Worm (Caenorhabditis elegans) whole organism, young adult: ENCODE results near the gene acd-3.

Experiments
- B0261.1 ChIP-seq: sonication (generic microtip); optimal IDR thresholded peaks from 2 replicates; lab custom pipeline; 2016; ENCODE audit warnings: mild to moderate bottlenecking, missing genetic modification characterization, moderate library complexity, missing compliant biosample characterization
- B0336.3 ChIP-seq: fragments of 200-800 bp; sonication (Bioruptor generic); IDR thresholded peaks from 2 replicates; pipeline ENCODE4 v1.3.6; 2022; ENCODE audit warnings: missing genetic modification characterization, missing compliant biosample characterization
- F10E7.11 ChIP-seq: sonication (generic microtip); optimal IDR thresholded peaks from 2 replicates; lab custom pipeline; 2017; ENCODE audit warnings: mild to moderate bottlenecking, missing genetic modification characterization, moderate library complexity, missing compliant biosample characterization
- F39B2.1 ChIP-seq: fragments of 200-800 bp; sonication (Bioruptor generic); IDR thresholded peaks from 2 replicates; pipeline ENCODE4 v1.3.6; 2022; ENCODE audit warnings: missing genetic modification reagents, missing genetic modification characterization, missing compliant biosample characterization
- F57A8.1 ChIP-seq: fragments of 200-800 bp; sonication (Bioruptor generic); optimal IDR thresholded peaks from 2 replicates; lab custom pipeline; 2018; ENCODE audit warnings: mild to moderate bottlenecking, missing genetic modification characterization, moderate library complexity, missing compliant biosample characterization
- K11D2.4 ChIP-seq: fragments of 200-800 bp; sonication (Bioruptor generic); IDR thresholded peaks from 2 replicates; pipeline ENCODE4 v1.3.6; 2022; ENCODE audit warnings: missing genetic modification reagents, missing genetic modification characterization, missing compliant biosample characterization
- Y53G8AR.9 ChIP-seq: fragments of 200-800 bp; sonication (Bioruptor generic); conservative IDR thresholded peaks from 2 replicates; pipeline ENCODE4 v1.3.6; 2022; ENCODE audit warnings: missing genetic modification reagents, missing genetic modification characterization, missing compliant biosample characterization
- Y79H2A.3 ChIP-seq: fragments of 200-800 bp; sonication (Bioruptor generic); conservative IDR thresholded peaks from 2 replicates; pipeline ENCODE4 v1.3.6; 2022; ENCODE audit warnings: missing genetic modification reagents, missing genetic modification characterization, missing compliant biosample characterization
- Y95B8A.8 ChIP-seq: fragments of 200-800 bp; sonication (Bioruptor generic); IDR thresholded peaks from 2 replicates; pipeline ENCODE4 v1.3.6; 2022; ENCODE audit warnings: missing genetic modification reagents, missing genetic modification characterization, missing compliant biosample characterization
- atf-7 ChIP-seq: sonication (generic microtip); optimal IDR thresholded peaks from 2 replicates; lab custom pipeline; 2017; ENCODE audit warnings: mild to moderate bottlenecking, missing genetic modification characterization, missing compliant biosample characterization
- attf-5 ChIP-seq: fragments of 200-800 bp; sonication (Bioruptor generic); optimal IDR thresholded peaks from 2 replicates; lab custom pipeline; 2018; ENCODE audit warnings: mild to moderate bottlenecking, missing genetic modification characterization, missing compliant biosample characterization
- ceh-100 ChIP-seq: fragments of 200-800 bp; sonication (Bioruptor generic); IDR thresholded peaks from 2 replicates; pipeline ENCODE4 v1.3.6; 2022; ENCODE audit warnings: missing genetic modification reagents, missing genetic modification characterization, missing compliant biosample characterization
- ceh-27 ChIP-seq: fragments of 200-800 bp; sonication (Bioruptor generic); optimal IDR thresholded peaks from 2 replicates; lab custom pipeline; 2018; ENCODE audit warnings: mild to moderate bottlenecking, missing genetic modification characterization, moderate library complexity, missing compliant biosample characterization
- ceh-58 ChIP-seq: fragments of 200-800 bp; sonication (Bioruptor generic); IDR thresholded peaks from 2 replicates; pipeline ENCODE4 v1.3.6; 2022; ENCODE audit warnings: missing genetic modification characterization, missing compliant biosample characterization
- dpl-1 ChIP-seq: fragments of 150-350 bp; optimal IDR thresholded peaks from 2 replicates; lab custom pipeline; 2014; ENCODE audit warnings: missing biosample characterization, missing genetic modification reagents, missing genetic modification characterization
- ekl-4 ChIP-seq: fragments of 200-800 bp; sonication (Bioruptor generic); IDR thresholded peaks from 2 replicates; pipeline ENCODE4 v1.3.6; 2022; ENCODE audit warnings: missing genetic modification reagents, missing genetic modification characterization, missing compliant biosample characterization
- fkh-3 ChIP-seq: sonication (generic microtip); optimal IDR thresholded peaks from 2 replicates; lab custom pipeline; 2016; ENCODE audit warnings: mild to moderate bottlenecking, missing genetic modification characterization, missing compliant biosample characterization
- hmg-20 ChIP-seq: fragments of 200-800 bp; sonication (Bioruptor generic); IDR thresholded peaks from 2 replicates; pipeline ENCODE4 v1.3.6; 2022; ENCODE audit warnings: missing genetic modification reagents, missing genetic modification characterization, missing compliant biosample characterization
- hrde-1 ChIP-seq: sonication (generic microtip); optimal IDR thresholded peaks from 2 replicates; lab custom pipeline; 2016; ENCODE audit warnings: missing genetic modification characterization, mild to moderate bottlenecking, missing compliant biosample characterization, moderate library complexity, missing genotype, missing genetic modification reagents, borderline replicate concordance
- lag-1 ChIP-seq: fragments of 200-800 bp; sonication (Bioruptor generic); IDR thresholded peaks from 2 replicates; pipeline ENCODE4 v1.3.6; 2022; ENCODE audit warnings: missing genetic modification reagents, missing genetic modification characterization, missing compliant biosample characterization
- let-607 ChIP-seq, 2 experiments: fragments of 200-800 bp in 1 of 2; sonication (Bioruptor generic) in 1 of 2; sonication (generic microtip) in 1 of 2; optimal IDR thresholded peaks; 2 replicates each; lab custom pipeline; 2016 to 2018; ENCODE audit warnings: mild to moderate bottlenecking in 2 of 2, missing compliant biosample characterization in 2 of 2, missing genetic modification characterization in 2 of 2, moderate library complexity in 2 of 2, missing genotype in 1 of 2
- lin-35 ChIP-seq, 3 experiments: fragments of 150-350 bp in 2 of 3; sonication (generic microtip) in 1 of 3; optimal IDR thresholded peaks; 2 replicates each; lab custom pipeline; 2014 to 2018; ENCODE audit warnings: missing biosample characterization in 3 of 3, missing genetic modification characterization in 3 of 3, missing genetic modification reagents in 3 of 3
- lin-54 ChIP-seq: fragments of 200-800 bp; sonication (Bioruptor generic); optimal IDR thresholded peaks from 2 replicates; lab custom pipeline; 2018; ENCODE audit warnings: mild to moderate bottlenecking, missing genetic modification characterization, missing compliant biosample characterization
- lir-1 ChIP-seq: fragments of 200-800 bp; sonication (Bioruptor generic); conservative IDR thresholded peaks from 2 replicates; pipeline ENCODE4 v1.3.6; 2022; ENCODE audit warnings: missing genetic modification reagents, missing genetic modification characterization, missing compliant biosample characterization
- lsl-1 ChIP-seq: fragments of 200-800 bp; sonication (Bioruptor generic); optimal IDR thresholded peaks from 2 replicates; lab custom pipeline; 2018; ENCODE audit warnings: mild to moderate bottlenecking, missing genetic modification characterization, moderate library complexity, missing compliant biosample characterization
- nfya-2 ChIP-seq: fragments of 200-800 bp; sonication (Bioruptor generic); IDR thresholded peaks from 2 replicates; pipeline ENCODE4 v1.3.6; 2022; ENCODE audit warnings: missing genetic modification reagents, missing genetic modification characterization, missing compliant biosample characterization
- pha-4 ChIP-seq: fragments of 150-350 bp; sonication (generic microtip); optimal IDR thresholded peaks from 2 replicates; lab custom pipeline; 2014; ENCODE audit warnings: missing biosample characterization, missing genetic modification reagents, missing genetic modification characterization
- rcor-1 ChIP-seq: fragments of 200-800 bp; sonication (Bioruptor generic); IDR thresholded peaks from 2 replicates; pipeline ENCODE4 v1.3.6; 2022; ENCODE audit warnings: missing genetic modification reagents, missing genetic modification characterization, missing compliant biosample characterization
- snpc-1.1 ChIP-seq: sonication (generic microtip); optimal IDR thresholded peaks from 2 replicates; lab custom pipeline; 2017; ENCODE audit warnings: missing genetic modification characterization, mild to moderate bottlenecking, missing compliant biosample characterization, antibody characterized with exemption, moderate library complexity, missing genotype, missing genetic modification reagents; ENCODE audit not compliant: insufficient read depth
- snpc-3.4 ChIP-seq: sonication (generic microtip); optimal IDR thresholded peaks from 2 replicates; lab custom pipeline; 2017; ENCODE audit warnings: missing genetic modification characterization, mild to moderate bottlenecking, missing compliant biosample characterization, antibody characterized with exemption, moderate library complexity, missing genotype, missing genetic modification reagents
- tlf-1 ChIP-seq: fragments of 200-800 bp; sonication (Bioruptor generic); optimal IDR thresholded peaks from 2 replicates; lab custom pipeline; 2018; ENCODE audit warnings: mild to moderate bottlenecking, missing genetic modification characterization, missing compliant biosample characterization
- unc-130 ChIP-seq: sonication (generic microtip); optimal IDR thresholded peaks from 2 replicates; lab custom pipeline; 2016; ENCODE audit warnings: missing genetic modification reagents, missing genetic modification characterization, missing compliant biosample characterization
- xnd-1 ChIP-seq: sonication (generic microtip); optimal IDR thresholded peaks from 2 replicates; lab custom pipeline; 2016; ENCODE audit warnings: missing genotype, missing genetic modification reagents, missing genetic modification characterization, missing compliant biosample characterization
- ztf-18 ChIP-seq: sonication (generic microtip); optimal IDR thresholded peaks from 2 replicates; lab custom pipeline; 2016; ENCODE audit warnings: missing genotype, mild to moderate bottlenecking, missing genetic modification characterization, missing compliant biosample characterization
- ztf-25 ChIP-seq: fragments of 200-800 bp; sonication (Bioruptor generic); IDR thresholded peaks from 2 replicates; pipeline ENCODE4 v1.3.6; 2022; ENCODE audit warnings: missing genetic modification reagents, missing genetic modification characterization, missing compliant biosample characterization
- ztf-28 ChIP-seq: fragments of 200-800 bp; sonication (Bioruptor generic); IDR thresholded peaks from 2 replicates; pipeline ENCODE4 v1.3.6; 2022; ENCODE audit warnings: missing genetic modification reagents, missing genetic modification characterization, missing compliant biosample characterization

The acd-3 gene

DNA sequence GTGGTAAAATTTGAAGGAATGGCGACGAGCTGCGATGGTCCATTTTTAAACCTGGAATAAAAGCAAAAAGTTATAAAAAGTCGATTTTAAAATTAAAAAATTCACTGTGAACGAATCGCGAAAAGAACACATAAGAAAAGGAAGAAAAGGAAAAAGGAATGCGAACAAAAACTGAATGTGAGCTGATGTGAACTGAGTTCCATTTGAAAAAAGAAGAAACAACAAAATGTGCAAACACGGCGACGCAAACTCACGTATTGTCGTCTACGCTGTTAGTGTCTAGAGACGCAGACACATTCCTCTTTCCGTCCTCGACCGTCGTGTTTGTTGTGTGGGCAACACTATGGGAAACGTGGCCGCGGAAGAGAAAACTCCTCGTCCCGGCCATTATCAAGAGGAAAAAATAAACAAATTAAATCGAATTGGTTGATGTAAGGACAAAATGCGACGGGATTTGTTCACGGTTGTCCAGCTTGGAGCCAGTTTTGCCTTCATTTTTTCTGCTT, 4.7 kb downstream of the acd-3 start, which contains the start of the genes C27C12.1 and C27C12.4 (continued):
- TF ChIP-seq ceh-27 (GFP tag; lab: Kevin White, UChicago) (peak; percentile 80), hrde-1 (tag; lab: Kevin White, UChicago) (no peak), B0336.3 (GFP tag; lab: Robert Waterston, UW) (peak; percentile 50; the same call in 1 of the 2 replicates), Y53G8AR.9 (GFP tag; lab: Robert Waterston, UW) (0 out of 2 replicates have a peak, but pooled peaks have one; percentile 59), F39B2.1 (GFP tag; lab: Robert Waterston, UW) (no peak), Y95B8A.8 (GFP tag; lab: Robert Waterston, UW) (no peak)

ce11 chrX:14861752-14862151, 12.7 kb downstream of the acd-3 start, which contains the start of gene dmd-4:
Gene dmd-4 (minus strand): TSS chrX:14861852.
- TF ChIP-seq ceh-27 (GFP tag; lab: Kevin White, UChicago) = no peak
- TF ChIP-seq unc-130 (GFP tag; lab: Kevin White, UChicago) = no peak
- no peak for TF ChIP-seq ceh-100

- TF ChIP-seq lsl-1 (GFP tag; lab: Kevin White, UChicago) (no peak), B0261.1 (no peak), attf-5 (GFP tag; lab: Kevin White, UChicago) (no peak), snpc-1.1 (tag; lab: Kevin White, UChicago) (no peak), fkh-3 (no peak), ceh-58 (GFP tag; lab: Robert Waterston, UW) (no peak)
- TF ChIP-seq, all 124 proteins: peak for 0
These were observed 16.7 kb downstream of the acd-3 start, which contains the start of gene C27C12.3 for ce11 chrX:14865744-14866143. Gene C27C12.3 (minus strand): TSS chrX:14865844.

DNA sequence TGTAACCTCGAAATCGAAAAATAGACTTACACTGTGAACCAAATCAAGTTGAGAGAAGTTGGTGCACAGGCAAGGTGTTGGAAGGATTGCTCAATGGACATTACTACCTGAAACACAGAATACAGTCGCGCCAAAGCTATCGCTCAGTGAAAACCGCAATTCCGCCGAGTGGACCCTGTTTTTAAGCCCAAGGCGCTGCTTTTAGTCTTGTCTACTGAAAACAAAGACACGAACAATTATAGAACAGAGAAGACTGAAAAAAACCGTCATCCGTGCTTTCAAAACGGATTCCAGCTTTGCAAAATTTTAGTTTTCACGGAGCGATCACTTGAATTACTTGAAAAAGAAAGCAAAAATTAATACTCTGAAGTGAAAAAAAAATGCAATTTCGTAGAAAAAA, 19.1 kb downstream of the acd-3 start, which contains the start of gene F31F6.1:
Gene F31F6.1, minus strand, starts transcription at position 101 of the 400 bp plus-strand sequence.
- TF ChIP-seq xnd-1 (tag; lab: Kevin White, UChicago) (no peak), tlf-1 (no peak), ztf-18 (tag; lab: Kevin White, UChicago) (no peak), ztf-25 (GFP tag; lab: Robert Waterston, UW) (no peak), ekl-4 (GFP tag; lab: Robert Waterston, UW) (no peak), hmg-20 (GFP tag; lab: Robert Waterston, UW) (no peak), rcor-1 (GFP tag; lab: Robert Waterston, UW) (no peak), dpl-1 (GFP tag; lab: Kevin White, UChicago) (no peak), let-607 (tag; optimal IDR thresholded peaks at IDR 0.05; lab: Kevin White, UChicago) (no peak), lin-54 (GFP tag; lab: Kevin White, UChicago) (no peak), ceh-27 (GFP tag; lab: Kevin White, UChicago) (no peak), F10E7.11 (tag; lab: Kevin White, UChicago) (no peak), K11D2.4 (no peak), snpc-3.4 (tag; lab: Kevin White, UChicago) (no peak)
- TF ChIP-seq, all 124 proteins: peak for 0

DNA sequence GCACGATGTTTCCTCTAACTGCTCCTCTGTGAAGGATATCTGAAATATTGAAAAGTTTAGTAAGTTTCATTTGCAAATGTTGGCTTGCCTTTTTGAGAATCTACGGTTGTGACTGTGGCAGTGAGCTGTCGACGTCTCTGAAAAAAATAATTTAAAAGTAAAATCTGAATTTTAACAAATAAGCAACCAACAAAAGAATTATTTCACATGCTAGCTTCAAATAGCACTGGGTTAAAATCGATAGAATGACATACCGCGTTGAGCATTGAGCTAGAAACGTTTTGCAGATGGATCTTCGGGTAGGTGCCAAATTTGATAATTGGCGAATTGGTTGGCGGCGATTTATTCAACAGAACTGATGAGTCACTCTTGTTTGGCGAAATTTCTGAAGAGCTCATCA, 22.7 kb downstream of the acd-3 start, which contains the start of gene F31F6.2:
Gene F31F6.2, minus strand, starts transcription at position 101 of the 400 bp plus-strand sequence.
- TF ChIP-seq lag-1 (GFP tag; lab: Robert Waterston, UW) (no peak), pha-4 (no peak), lir-1 (no peak), lin-35 (GFP tag; optimal IDR thresholded peaks at IDR 0.05; lab: Kevin White, UChicago) (no peak), nfya-2 (GFP tag; lab: Robert Waterston, UW) (no peak), F57A8.1 (no peak), ztf-28 (GFP tag; lab: Robert Waterston, UW) (no peak), Y79H2A.3 (GFP tag; lab: Robert Waterston, UW) (no peak), atf-7 (tag; lab: Kevin White, UChicago) (no peak)
